Worm (Caenorhabditis elegans): ENCODE data around the gene F19G12.4.

DNA sequence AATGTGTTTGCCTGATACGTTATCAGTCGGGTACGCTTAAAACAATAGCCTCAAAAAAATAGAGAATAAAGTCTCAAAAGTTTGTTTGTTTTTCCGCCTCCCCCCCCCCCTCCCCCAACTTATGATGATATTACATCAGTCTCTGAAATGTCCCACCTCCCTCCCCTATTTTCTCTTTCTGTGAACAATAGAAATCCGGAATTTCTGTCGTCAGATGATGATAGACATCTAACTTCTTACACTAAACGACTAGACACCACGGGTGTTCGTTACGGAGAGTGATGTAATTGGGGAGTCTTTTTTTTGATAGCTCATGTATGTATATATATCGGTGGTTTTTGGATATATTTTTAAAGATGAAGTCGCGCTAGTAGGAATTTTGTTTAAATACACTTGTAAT, 22.7 kb upstream of the F19G12.4 start:
- TF ChIP-seq ama-1 (optimal IDR thresholded peaks at IDR 0.05) (no peak), pat-9 (tag; optimal IDR thresholded peaks at IDR 0.05) (no peak), nhr-11 (tag; optimal IDR thresholded peaks at IDR 0.05) (no peak), rnt-1 (tag; optimal IDR thresholded peaks at IDR 0.05) (no peak), ceh-6 (GFP tag; optimal IDR thresholded peaks at IDR 0.05) (no peak), hlh-15 (tag; optimal IDR thresholded peaks at IDR 0.05) (no peak), lim-6 (tag; optimal IDR thresholded peaks at IDR 0.05) (no peak)
